Fruit fly (Drosophila melanogaster): Measurements from ENCODE around the gene CG4098.

CG4098 gene

DNA sequence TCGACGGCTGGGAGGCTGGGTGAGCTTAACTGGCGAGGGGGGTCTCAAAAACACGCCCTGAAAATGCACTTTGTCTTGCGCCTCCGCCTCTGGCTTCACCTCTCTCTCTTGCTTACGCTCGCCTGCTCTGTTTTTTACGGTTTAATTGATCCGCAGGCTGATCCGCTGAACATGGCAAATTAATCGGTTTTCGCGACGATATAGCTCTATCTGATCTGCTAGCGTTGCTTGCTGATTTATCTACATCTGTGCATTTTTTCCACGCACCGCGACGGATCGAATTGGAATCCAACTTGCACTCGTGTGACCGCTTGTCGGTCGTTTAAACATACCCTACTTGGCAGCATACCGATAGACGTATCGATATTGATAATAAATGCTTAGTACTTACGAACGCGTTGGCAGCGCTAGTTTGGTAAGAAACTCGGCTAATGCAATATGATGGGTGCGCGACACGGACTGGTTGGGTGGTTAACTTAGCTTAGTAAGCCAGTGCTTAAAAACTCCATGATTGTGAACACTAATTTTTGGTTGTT is 38.5 kb upstream of the CG4098 start, which contains the start of gene Abl (continued):
- TF ChIP-seq Lpt (GFP tag; optimal IDR thresholded peaks at IDR 0.05) = no peak
- peak; percentile 44 for TF ChIP-seq bcd (GFP tag; optimal IDR thresholded peaks at IDR 0.05)
- peak; percentile 70 for TF ChIP-seq CG13123 (GFP tag; optimal IDR thresholded peaks at IDR 0.05)
- no peak for TF ChIP-seq CG10959 (GFP tag; IDR thresholded peaks at IDR 0.05)
- TF ChIP-seq CG14860 (GFP tag; IDR thresholded peaks at IDR 0.05; ENCODE audit: partially characterized antibody) = peak; percentile 42; the same call in 1 of the 3 replicates
- peak; percentile 36 to 42 for TF ChIP-seq bsh (GFP tag; optimal IDR thresholded peaks at IDR 0.05)
- peak; percentile 97 for TF ChIP-seq Ets65A (GFP tag)
- peak; percentile 93 for TF ChIP-seq CG15514 (GFP tag; optimal IDR thresholded peaks at IDR 0.05)
- TF ChIP-seq CG12236 (GFP tag; optimal IDR thresholded peaks at IDR 0.05) = no peak
- TF ChIP-seq dan (GFP tag; IDR thresholded peaks at IDR 0.05) = no peak
- peak; percentile 89 for TF ChIP-seq vfl (GFP tag; optimal IDR thresholded peaks at IDR 0.05)
- TF ChIP-seq CG14667 (GFP tag; IDR thresholded peaks at IDR 0.05) = no peak

DNA sequence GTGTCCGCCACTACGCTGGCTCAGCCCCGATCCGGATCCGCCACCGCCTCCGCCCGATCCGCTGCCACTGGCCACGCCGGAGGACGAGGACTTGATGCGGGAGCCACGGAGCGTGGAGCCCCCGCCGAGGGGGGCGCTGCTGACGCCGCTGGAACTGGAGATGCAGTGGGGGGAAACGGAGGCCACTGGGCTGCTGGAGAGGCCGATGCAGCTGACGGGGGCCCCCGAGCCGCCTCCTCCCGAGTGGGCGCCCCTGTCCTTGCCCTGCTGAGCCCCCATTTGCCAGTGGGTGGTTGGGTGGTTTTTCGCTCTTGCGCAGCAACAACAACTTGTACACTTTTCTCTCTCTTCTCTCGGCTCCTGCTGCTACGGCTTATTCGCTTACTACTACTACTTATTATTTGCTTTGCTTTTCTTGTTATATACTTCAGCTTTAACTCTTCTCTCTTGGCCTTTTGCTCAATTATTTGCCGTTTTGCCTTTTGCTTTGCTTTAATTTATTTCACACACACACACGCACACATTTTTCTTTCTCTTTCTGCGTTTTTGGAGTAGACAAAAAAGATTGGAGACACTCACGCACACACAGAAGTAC is 37.8 kb upstream of the CG4098 start:
- TF ChIP-seq amos (GFP tag; IDR thresholded peaks at IDR 0.05; ENCODE audit: partially characterized antibody) (no peak), CG8281 (tag; optimal IDR thresholded peaks at IDR 0.05) (no peak), ttk (GFP tag; IDR thresholded peaks at IDR 0.05) (no peak), pum (GFP tag; optimal IDR thresholded peaks at IDR 0.05) (peak; percentile 3), CG3847 (GFP tag; IDR thresholded peaks at IDR 0.05) (no peak), pan (optimal IDR thresholded peaks at IDR 0.05) (no peak), pan (GFP tag; optimal IDR thresholded peaks at IDR 0.05 in 1 of 2, IDR thresholded peaks at IDR 0.05 in 1 of 2) (no peak), CG34376 (GFP tag; optimal IDR thresholded peaks at IDR 0.05) (no peak), ewg (GFP tag; optimal IDR thresholded peaks at IDR 0.05) (peak; percentile 58), mld (GFP tag; IDR thresholded peaks at IDR 0.05; ENCODE audit: partially characterized antibody) (no peak), CG42726 (GFP tag; IDR thresholded peaks at IDR 0.05; ENCODE audit: partially characterized antibody) (peak; percentile 64; the same call in 1 of the 2 replicates), Kr (GFP tag; optimal IDR thresholded peaks at IDR 0.05) (no peak), NfI (GFP tag; optimal IDR thresholded peaks at IDR 0.05) (no peak), lov (optimal IDR thresholded peaks at IDR 0.05) (no peak), lov (GFP tag; IDR thresholded peaks at IDR 0.05) (peak; percentile 70; the same call in 1 of the 3 replicates), ro (GFP tag; IDR thresholded peaks at IDR 0.05) (no peak), Dbx (GFP tag; IDR thresholded peaks at IDR 0.05) (peak; percentile 42; the same call in 1 of the 3 replicates), prd (optimal IDR thresholded peaks at IDR 0.05) (no peak), prd (GFP tag; IDR thresholded peaks at IDR 0.05) (0 out of 3 replicates have a peak, but pooled peaks have one; percentile 22), stc (GFP tag; IDR thresholded peaks at IDR 0.05) (peak; percentile 50; the same call in 1 of the 2 replicates), CG2116 (GFP tag; optimal IDR thresholded peaks at IDR 0.05) (no peak), ssp (GFP tag; IDR thresholded peaks at IDR 0.05) (no peak), CG11695 (GFP tag; IDR thresholded peaks at IDR 0.05) (no peak), Rfx (GFP tag; IDR thresholded peaks at IDR 0.05) (peak; percentile 35; the same call in 1 of the 2 replicates), CG13424 (tag; optimal IDR thresholded peaks at IDR 0.05) (no peak), Med (GFP tag) (peak; percentile 74), Xbp1 (GFP tag; optimal IDR thresholded peaks at IDR 0.05) (no peak), sens (GFP tag) (peak; percentile 39), ase (GFP tag; IDR thresholded peaks at IDR 0.05) (0 out of 3 replicates have a peak, but pooled peaks have one; percentile 17), org-1 (GFP tag; optimal IDR thresholded peaks at IDR 0.05) (no peak), gem (tag; optimal IDR thresholded peaks at IDR 0.05) (no peak), CG9876 (GFP tag; optimal IDR thresholded peaks at IDR 0.05) (peak; percentile 36), tin (GFP tag; optimal IDR thresholded peaks at IDR 0.05) (no peak), slbo (GFP tag; IDR thresholded peaks at IDR 0.05) (0 out of 2 replicates have a peak, but pooled peaks have one; percentile 32), CG4617 (GFP tag; optimal IDR thresholded peaks at IDR 0.05; ENCODE audit: borderline replicate concordance) (no peak), Hmx (GFP tag; optimal IDR thresholded peaks at IDR 0.05) (no peak), gfzf (GFP tag; optimal IDR thresholded peaks at IDR 0.05) (no peak), CG14441 (GFP tag; IDR thresholded peaks at IDR 0.05) (peak; percentile 34; the same call in 1 of the 2 replicates)
